Worm (Caenorhabditis elegans): ENCODE data around the gene erd-2.2.

The erd-2.2 gene

DNA sequence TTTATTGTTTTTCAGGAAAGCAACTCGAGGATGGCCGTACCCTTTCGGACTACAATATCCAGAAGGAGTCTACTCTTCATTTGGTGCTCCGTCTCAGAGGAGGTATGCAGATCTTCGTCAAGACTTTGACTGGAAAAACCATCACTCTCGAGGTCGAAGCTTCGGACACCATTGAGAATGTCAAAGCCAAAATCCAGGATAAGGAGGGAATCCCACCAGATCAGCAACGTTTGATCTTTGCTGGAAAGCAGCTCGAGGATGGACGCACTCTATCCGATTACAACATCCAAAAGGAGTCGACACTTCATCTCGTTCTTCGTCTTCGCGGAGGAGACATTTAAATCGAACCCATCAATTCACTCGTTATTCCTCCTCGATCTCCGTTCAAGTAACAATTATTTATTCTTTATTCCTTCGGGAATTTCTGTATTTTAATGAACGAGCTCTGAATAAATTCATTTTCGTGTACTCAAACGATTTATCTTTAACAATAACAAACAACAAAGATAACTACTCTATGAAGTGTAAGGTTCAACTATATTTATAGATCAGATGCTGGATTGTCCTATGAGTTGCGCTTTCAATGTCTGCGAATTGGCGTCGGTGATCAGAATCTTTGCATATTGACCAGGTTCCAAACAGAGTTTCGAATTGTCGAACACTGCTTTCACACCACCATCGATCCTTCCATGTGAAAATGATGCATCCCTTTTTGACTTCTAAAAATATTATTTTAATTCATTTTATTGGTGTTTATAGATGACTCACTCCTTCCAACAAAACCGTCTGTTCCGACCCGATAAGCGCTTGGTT lies 36.7 kb downstream of the erd-2.2 start (continued):
- no peak for TF ChIP-seq unc-39 (tag; optimal IDR thresholded peaks at IDR 0.05)
- peak; percentile 56 for TF ChIP-seq nhr-76 (tag; optimal IDR thresholded peaks at IDR 0.05)
- TF ChIP-seq T20F7.1 (GFP tag; optimal IDR thresholded peaks at IDR 0.05): peak; percentile 79
- no peak for TF ChIP-seq lin-39 (tag; optimal IDR thresholded peaks at IDR 0.05)
- peak; percentile 59; the same call in 1 of the 2 replicates for TF ChIP-seq dmd-9 (GFP tag; IDR thresholded peaks at IDR 0.05)
- TF ChIP-seq lin-1 (GFP tag; IDR thresholded peaks at IDR 0.05): peak; percentile 39; the same call in 1 of the 2 replicates
- TF ChIP-seq lim-7 (GFP tag; IDR thresholded peaks at IDR 0.05): peak; percentile 66
- peak; percentile 2 for TF ChIP-seq dpl-1 (GFP tag; optimal IDR thresholded peaks at IDR 0.05)
- no peak for TF ChIP-seq daf-12 (tag; optimal IDR thresholded peaks at IDR 0.05)
- no peak for TF ChIP-seq ZK546.5 (tag; optimal IDR thresholded peaks at IDR 0.05)
- peak; percentile 42 for TF ChIP-seq cey-2 (tag; optimal IDR thresholded peaks at IDR 0.05; ENCODE audit: borderline replicate concordance, insufficient read depth)
- peak; percentile 39 for TF ChIP-seq Y5F2A.4 (GFP tag; optimal IDR thresholded peaks at IDR 0.05)
- TF ChIP-seq mdt-29 (GFP tag; IDR thresholded peaks at IDR 0.05): peak; percentile 62
- TF ChIP-seq madf-5 (GFP tag; IDR thresholded peaks at IDR 0.05): no peak; a peak in 1 of 4 replicates
- TF ChIP-seq mdl-1 (tag; optimal IDR thresholded peaks at IDR 0.05): peak in 1 of 2 experiments; percentile 20
- peak; percentile 29 for TF ChIP-seq mxl-3 (GFP tag; optimal IDR thresholded peaks at IDR 0.05)
- TF ChIP-seq lin-15B (tag; optimal IDR thresholded peaks at IDR 0.05): no peak
- peak; percentile 16; the same call in 1 of the 2 replicates for TF ChIP-seq nhr-41 (GFP tag; IDR thresholded peaks at IDR 0.05)
- TF ChIP-seq unc-130 (GFP tag; optimal IDR thresholded peaks at IDR 0.05): peak; percentile 53
- no peak for TF ChIP-seq ceh-28 (tag; optimal IDR thresholded peaks at IDR 0.05)
- peak; percentile 61 for TF ChIP-seq hlh-11 (tag; optimal IDR thresholded peaks at IDR 0.05)
- peak; percentile 8; the same call in 1 of the 2 replicates for TF ChIP-seq set-16 (GFP tag; IDR thresholded peaks at IDR 0.05)
- no peak for TF ChIP-seq fkh-10 (GFP tag; optimal IDR thresholded peaks at IDR 0.05)
- no peak for TF ChIP-seq snpc-4 (tag; optimal IDR thresholded peaks at IDR 0.05)
- TF ChIP-seq ceh-82 (tag; optimal IDR thresholded peaks at IDR 0.05): no peak
- peak; percentile 9 for TF ChIP-seq saeg-2 (GFP tag; IDR thresholded peaks at IDR 0.05)
- 0 out of 2 replicates have a peak, but pooled peaks have one; percentile 18 for TF ChIP-seq ctbp-1 (GFP tag; IDR thresholded peaks at IDR 0.05)
- TF ChIP-seq D1046.2 (GFP tag; IDR thresholded peaks at IDR 0.05): no peak
- TF ChIP-seq F37D6.2 (tag; optimal IDR thresholded peaks at IDR 0.05): no peak
- TF ChIP-seq dmd-6 (GFP tag; IDR thresholded peaks at IDR 0.05): peak; percentile 55
- TF ChIP-seq ceh-20 (GFP tag; IDR thresholded peaks at IDR 0.05): peak; percentile 8; the same call in 1 of the 2 replicates
- TF ChIP-seq fos-1 (tag; optimal IDR thresholded peaks at IDR 0.05): no peak
- peak; percentile 68 for TF ChIP-seq arid-1 (GFP tag; conservative IDR thresholded peaks at IDR 0.05)
- no peak for TF ChIP-seq dmd-8 (GFP tag; IDR thresholded peaks at IDR 0.05)
- peak; percentile 14 for TF ChIP-seq F49E8.2 (tag; optimal IDR thresholded peaks at IDR 0.05; ENCODE audit: borderline replicate concordance)
- TF ChIP-seq lin-29 (GFP tag; IDR thresholded peaks at IDR 0.05): no peak
- peak; percentile 25 for TF ChIP-seq Y48G9A.11 (GFP tag; IDR thresholded peaks at IDR 0.05)
- TF ChIP-seq nhr-102 (tag; optimal IDR thresholded peaks at IDR 0.05): peak; percentile 91
- peak; percentile 91 for TF ChIP-seq T26A8.4 (GFP tag; IDR thresholded peaks at IDR 0.05)
- peak; percentile 31 to 52 for TF ChIP-seq daf-16 (GFP tag; optimal IDR thresholded peaks at IDR 0.05)
- peak; percentile 54 for TF ChIP-seq daf-16 (tag; optimal IDR thresholded peaks at IDR 0.05)
- TF ChIP-seq ZK337.2 (GFP tag; IDR thresholded peaks at IDR 0.05): peak; percentile 13; the same call in 1 of the 2 replicates
- peak; percentile 75 for TF ChIP-seq Y75B8A.6 (GFP tag; IDR thresholded peaks at IDR 0.05)
- peak; percentile 82 for TF ChIP-seq dve-1 (tag; optimal IDR thresholded peaks at IDR 0.05; ENCODE audit: insufficient read depth)
- TF ChIP-seq gei-8 (GFP tag; optimal IDR thresholded peaks at IDR 0.05): peak; percentile 25
- no peak for TF ChIP-seq ceh-32 (tag; optimal IDR thresholded peaks at IDR 0.05; ENCODE audit: poor library complexity)
- TF ChIP-seq ama-1 (optimal IDR thresholded peaks at IDR 0.05): peak; percentile 96
- TF ChIP-seq php-3 (GFP tag; IDR thresholded peaks at IDR 0.05): 0 out of 2 replicates have a peak, but pooled peaks have one; percentile 42
- no peak for TF ChIP-seq snpc-1.2 (GFP tag; IDR thresholded peaks at IDR 0.05)

All from whole organism, L4 larva.